Worm (Caenorhabditis elegans): ENCODE measurements around the gene F55D1.1.

Gene F55D1.1

ce11 chrX:5457184-5457583 is 32.5 kb upstream of the F55D1.1 start:
- TF ChIP-seq blmp-1 (tag; optimal IDR thresholded peaks at IDR 0.05) (peak; percentile 52), ceh-88 (GFP tag; IDR thresholded peaks at IDR 0.05) (no peak)

ce11 chrX:5458043-5458442 is 31.6 kb upstream of the F55D1.1 start:
- TF ChIP-seq efl-1 (optimal IDR thresholded peaks at IDR 0.05) (no peak), efl-1 (GFP tag; optimal IDR thresholded peaks at IDR 0.05 in 1 of 2) (peak in 1 of 2 experiments; percentile 65), jun-1 (tag; optimal IDR thresholded peaks at IDR 0.05) (no peak)

- TF ChIP-seq ces-1 (GFP tag; optimal IDR thresholded peaks at IDR 0.05) (no peak), ztf-4 (tag; optimal IDR thresholded peaks at IDR 0.05) (no peak), efl-1 (optimal IDR thresholded peaks at IDR 0.05) (no peak), efl-1 (GFP tag; optimal IDR thresholded peaks at IDR 0.05 in 1 of 2) (peak in 1 of 2 experiments; percentile 43)
These were observed 30.9 kb upstream of the F55D1.1 start for ce11 chrX:5458750-5459149.

ce11 chrX:5460930-5461329 is 28.7 kb upstream of the F55D1.1 start, which contains the start of gene ddr-1:
ddr-1 (plus strand) TSS chrX:5461230.
- TF ChIP-seq efl-3 (GFP tag; optimal IDR thresholded peaks at IDR 0.05) (no peak), ceh-8 (GFP tag; optimal IDR thresholded peaks at IDR 0.05) (no peak), dpl-1 (GFP tag; optimal IDR thresholded peaks at IDR 0.05) (no peak), lir-3 (tag; optimal IDR thresholded peaks at IDR 0.05; ENCODE audit: poor library complexity) (no peak), unc-62 (GFP tag; optimal IDR thresholded peaks at IDR 0.05) (no peak), ces-1 (GFP tag; optimal IDR thresholded peaks at IDR 0.05) (no peak), aly-2 (tag; optimal IDR thresholded peaks at IDR 0.05) (no peak)

ce11 chrX:5465631-5466030 is 24.0 kb upstream of the F55D1.1 start:
- peak; percentile 71 for TF ChIP-seq elt-2 (tag; optimal IDR thresholded peaks at IDR 0.05)
- TF ChIP-seq nhr-12 (tag; optimal IDR thresholded peaks at IDR 0.05), result no peak
- TF ChIP-seq lin-14 (GFP tag; optimal IDR thresholded peaks at IDR 0.05), result no peak
- TF ChIP-seq hlh-17 (GFP tag; optimal IDR thresholded peaks at IDR 0.05; ENCODE audit: borderline replicate concordance), result no peak
- TF ChIP-seq nhr-28 (tag; optimal IDR thresholded peaks at IDR 0.05), result no peak

- TF ChIP-seq nhr-85 (tag) (peak; percentile 85), nhr-71 (tag; optimal IDR thresholded peaks at IDR 0.05) (peak; percentile 3), ztf-4 (tag; optimal IDR thresholded peaks at IDR 0.05) (no peak), unc-30 (tag; optimal IDR thresholded peaks at IDR 0.05) (no peak), sox-4 (tag; optimal IDR thresholded peaks at IDR 0.05) (no peak), mab-9 (GFP tag; IDR thresholded peaks at IDR 0.05) (no peak), tbx-2 (tag; optimal IDR thresholded peaks at IDR 0.05) (peak; percentile 1), unc-130 (tag; optimal IDR thresholded peaks at IDR 0.05) (no peak), nhr-76 (tag; optimal IDR thresholded peaks at IDR 0.05) (no peak), mdl-1 (tag; optimal IDR thresholded peaks at IDR 0.05) (no peak), nhr-20 (tag; optimal IDR thresholded peaks at IDR 0.05) (peak; percentile 46), nhr-90 (tag; optimal IDR thresholded peaks at IDR 0.05; ENCODE audit: poor library complexity) (peak; percentile 9), dsc-1 (tag; optimal IDR thresholded peaks at IDR 0.05) (no peak), lin-14 (GFP tag; optimal IDR thresholded peaks at IDR 0.05) (peak; percentile 26), nhr-19 (GFP tag; conservative IDR thresholded peaks at IDR 0.05) (0 out of 2 replicates have a peak, but pooled peaks have one; percentile 3)
These were observed 23.5 kb upstream of the F55D1.1 start for ce11 chrX:5466149-5466548.

ce11 chrX:5467308-5467707 is 22.3 kb upstream of the F55D1.1 start:
- TF ChIP-seq zip-4 (GFP tag; optimal IDR thresholded peaks at IDR 0.05), result no peak
- TF ChIP-seq fkh-10 (GFP tag; optimal IDR thresholded peaks at IDR 0.05), result no peak
- TF ChIP-seq unc-30 (tag; optimal IDR thresholded peaks at IDR 0.05), result no peak
- TF ChIP-seq zag-1 (tag; optimal IDR thresholded peaks at IDR 0.05), result no peak
- TF ChIP-seq hlh-4 (tag; optimal IDR thresholded peaks at IDR 0.05), result no peak
- no peak for TF ChIP-seq tlp-1 (tag; optimal IDR thresholded peaks at IDR 0.05)
- no peak for TF ChIP-seq nhr-84 (tag; optimal IDR thresholded peaks at IDR 0.05)
- TF ChIP-seq lir-3 (tag; optimal IDR thresholded peaks at IDR 0.05; ENCODE audit: poor library complexity), result no peak
- no peak for TF ChIP-seq pag-3 (tag; optimal IDR thresholded peaks at IDR 0.05; ENCODE audit: borderline replicate concordance, insufficient read depth)
- TF ChIP-seq nhr-71 (tag; optimal IDR thresholded peaks at IDR 0.05), result peak; percentile 71
- TF ChIP-seq elt-3 (tag; optimal IDR thresholded peaks at IDR 0.05), result peak; percentile 63 to 99 (median 94)
- TF ChIP-seq nhr-20 (tag; optimal IDR thresholded peaks at IDR 0.05), result peak; percentile 76
- no peak for TF ChIP-seq aha-1 (tag; optimal IDR thresholded peaks at IDR 0.05)
- no peak for TF ChIP-seq alr-1 (tag; optimal IDR thresholded peaks at IDR 0.05; ENCODE audit: borderline replicate concordance)
- TF ChIP-seq xbp-1 (tag; optimal IDR thresholded peaks at IDR 0.05), result no peak
- TF ChIP-seq ztf-4 (tag; optimal IDR thresholded peaks at IDR 0.05), result no peak
